Fruit fly (Drosophila melanogaster) whole organism, adult: ENCODE data around the gene CG9853.

Source experiments
- CG11617 ChIP-seq: fragments of 200-800 bp; sonication (Bioruptor generic); optimal IDR thresholded peaks from 2 replicates; lab custom pipeline; 2017; ENCODE audit warnings: mild to moderate bottlenecking, missing biosample characterization, missing genetic modification reagents, missing genetic modification characterization
- CG12768 ChIP-seq: fragments of 200-800 bp; sonication (Bioruptor generic); optimal IDR thresholded peaks from 2 replicates; lab custom pipeline; 2017; ENCODE audit warnings: missing biosample characterization, missing genetic modification characterization, mild to moderate bottlenecking, moderate library complexity, missing genetic modification reagents
- CG14711 ChIP-seq: fragments of 200-800 bp; sonication (Bioruptor generic); optimal IDR thresholded peaks from 2 replicates; lab custom pipeline; 2018; ENCODE audit warnings: missing biosample characterization, mild to moderate bottlenecking, missing genetic modification characterization, moderate library complexity
- CG1620 ChIP-seq: fragments of 200-800 bp; sonication (Bioruptor generic); optimal IDR thresholded peaks from 2 replicates; lab custom pipeline; 2016; ENCODE audit warnings: missing biosample characterization, missing genetic modification characterization
- CG33017 ChIP-seq: fragments of 200-800 bp; sonication (Bioruptor generic); optimal IDR thresholded peaks from 2 replicates; lab custom pipeline; 2018; ENCODE audit warnings: missing biosample characterization, mild to moderate bottlenecking, missing genetic modification characterization, moderate library complexity
- CG5204 ChIP-seq: fragments of 200-800 bp; sonication (Bioruptor generic); optimal IDR thresholded peaks from 2 replicates; lab custom pipeline; 2016; ENCODE audit warnings: missing biosample characterization, missing genetic modification characterization
- CG7045 ChIP-seq: fragments of 200-800 bp; sonication (Bioruptor generic); optimal IDR thresholded peaks from 2 replicates; lab custom pipeline; 2017; ENCODE audit warnings: missing biosample characterization, mild to moderate bottlenecking, missing genetic modification characterization
- CG7101 ChIP-seq: fragments of 200-800 bp; sonication (Bioruptor generic); optimal IDR thresholded peaks from 2 replicates; lab custom pipeline; 2018; ENCODE audit warnings: missing biosample characterization, mild to moderate bottlenecking, missing genetic modification characterization, moderate library complexity
- Clk ChIP-seq: fragments of 200-800 bp; sonication (Bioruptor generic); optimal IDR thresholded peaks from 2 replicates; lab custom pipeline; 2017; ENCODE audit warnings: missing biosample characterization, missing genetic modification characterization
- Crg-1 ChIP-seq: fragments of 200-800 bp; sonication (Bioruptor generic); optimal IDR thresholded peaks from 2 replicates; lab custom pipeline; 2016; ENCODE audit warnings: missing biosample characterization, missing genetic modification characterization
- Hr96 ChIP-seq: fragments of 200-800 bp; sonication (Bioruptor generic); optimal IDR thresholded peaks from 2 replicates; lab custom pipeline; 2016; ENCODE audit warnings: missing biosample characterization, missing genetic modification characterization
- Mnt ChIP-seq: fragments of 200-800 bp; sonication (Bioruptor generic); optimal IDR thresholded peaks from 2 replicates; lab custom pipeline; 2016; ENCODE audit warnings: missing biosample characterization, mild to moderate bottlenecking, missing genetic modification characterization
- bab1 ChIP-seq: fragments of 200-800 bp; sonication (Bioruptor generic); optimal IDR thresholded peaks from 3 replicates; lab custom pipeline; 2019; ENCODE audit warnings: missing biosample characterization, mild to moderate bottlenecking, missing genetic modification characterization, moderate library complexity
- cic ChIP-seq: fragments of 200-800 bp; sonication (Bioruptor generic); optimal IDR thresholded peaks from 2 replicates; lab custom pipeline; 2017; ENCODE audit warnings: missing biosample characterization, mild to moderate bottlenecking, missing genetic modification characterization, moderate library complexity
- cnc ChIP-seq, 2 experiments: fragments of >200 bp; optimal IDR thresholded peaks; 2 replicates each; lab custom pipeline; 2017
- kay ChIP-seq: fragments of 200-800 bp; sonication (Bioruptor generic); peaks from one replicate; lab custom pipeline; 2016; ENCODE audit warnings: missing biosample characterization, missing genetic modification characterization, borderline replicate concordance
- ovo ChIP-seq: fragments of 200-800 bp; sonication (Bioruptor generic); optimal IDR thresholded peaks from 2 replicates; lab custom pipeline; 2016; ENCODE audit warnings: missing biosample characterization, missing genetic modification characterization
- pad ChIP-seq: fragments of 200-800 bp; sonication (Bioruptor generic); optimal IDR thresholded peaks from 3 replicates; lab custom pipeline; 2017; ENCODE audit warnings: missing biosample characterization, missing genetic modification characterization, mild to moderate bottlenecking, moderate library complexity, missing genetic modification reagents
- tj ChIP-seq: fragments of 200-800 bp; sonication (Bioruptor generic); optimal IDR thresholded peaks from 3 replicates; lab custom pipeline; 2017; ENCODE audit warnings: missing biosample characterization, mild to moderate bottlenecking, missing genetic modification characterization, moderate library complexity
- toe ChIP-seq: fragments of 200-800 bp; sonication (Bioruptor generic); optimal IDR thresholded peaks from 2 replicates; lab custom pipeline; 2016; ENCODE audit warnings: missing biosample characterization, missing genetic modification characterization

Gene CG9853

DNA sequence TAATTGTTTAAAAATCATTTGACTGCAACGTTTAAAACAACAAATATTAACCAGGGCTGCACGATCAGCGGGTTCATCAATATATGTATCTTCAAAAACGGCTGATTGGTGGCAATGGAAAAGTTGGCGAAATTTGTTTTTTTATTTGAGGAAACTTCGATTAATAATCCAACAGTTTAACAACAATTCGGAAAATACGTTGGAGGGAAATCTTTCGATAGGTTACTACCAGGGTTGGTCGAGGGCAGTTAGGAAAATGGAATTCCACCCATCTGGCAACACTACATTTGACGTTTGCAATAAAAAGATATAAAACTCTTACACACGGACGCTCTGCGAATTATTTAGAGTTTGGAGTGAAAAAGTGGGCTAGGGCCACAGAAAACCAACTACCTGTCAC lies 35.3 kb upstream of the CG9853 start, which contains the start of the genes Lipt2 and CG14650:
TSS of gene Lipt2 (minus strand) at position 217 of the 400 bp plus-strand sequence.
TSS of gene CG14650 (plus strand) at position 275 of the 400 bp plus-strand sequence.
- TF ChIP-seq CG33017 (tag; lab: Kevin White, UChicago) (peak; percentile 25), CG7101 (tag; lab: Kevin White, UChicago) (peak; percentile 62), ovo (GFP tag; lab: Kevin White, UChicago) (no peak), cic (peak; percentile 0), pad (GFP tag; lab: Kevin White, UChicago) (peak; percentile 9), CG7045 (GFP tag; lab: Kevin White, UChicago) (peak; percentile 38), cnc (optimal IDR thresholded peaks at IDR 0.05; lab: Kevin White, UChicago) (no peak), CG11617 (GFP tag; lab: Kevin White, UChicago) (peak; percentile 67), Clk (GFP tag; lab: Kevin White, UChicago) (peak; percentile 61), Mnt (peak; percentile 72), kay (GFP tag; lab: Kevin White, UChicago) (no peak), tj (GFP tag; lab: Kevin White, UChicago) (peak; percentile 55), Hr96 (GFP tag; lab: Kevin White, UChicago) (peak; percentile 80), bab1 (GFP tag; lab: Kevin White, UChicago) (peak; percentile 70), CG1620 (GFP tag; lab: Kevin White, UChicago) (peak; percentile 73), toe (GFP tag; lab: Kevin White, UChicago) (no peak), Crg-1 (GFP tag; lab: Kevin White, UChicago) (peak; percentile 65), CG14711 (tag; lab: Kevin White, UChicago) (peak; percentile 53), CG5204 (GFP tag; lab: Kevin White, UChicago) (no peak), CG12768 (GFP tag; lab: Kevin White, UChicago) (no peak)

DNA sequence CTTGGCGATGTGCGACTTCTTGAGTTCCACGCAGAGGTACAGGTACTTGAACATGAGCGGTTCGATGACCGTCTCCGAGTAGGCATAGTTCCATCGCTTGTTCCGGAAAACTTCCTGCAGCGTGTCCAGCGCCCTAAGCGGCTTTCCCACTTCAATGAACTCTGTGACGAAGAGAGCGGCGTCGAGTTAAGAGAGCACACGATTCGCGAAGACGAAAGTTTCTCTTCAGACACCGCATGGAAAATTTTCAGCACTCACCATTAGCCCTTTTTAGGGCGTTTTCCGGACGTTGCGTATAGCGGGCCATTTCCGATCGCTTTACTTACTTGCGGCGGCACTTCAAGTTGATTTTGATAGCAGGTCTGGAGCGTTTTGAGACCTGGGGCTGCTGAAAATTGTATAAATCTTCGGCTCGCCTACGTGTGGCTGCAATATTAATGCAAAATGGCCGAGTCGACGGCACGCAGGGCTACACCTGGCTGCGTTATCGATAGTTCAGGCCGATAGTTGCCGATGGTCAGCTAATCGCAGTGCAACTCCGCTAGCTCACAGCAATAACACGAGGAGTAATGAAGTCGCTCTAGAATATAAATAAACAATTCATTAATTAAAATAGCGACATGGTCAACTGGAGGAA lies 31.7 kb upstream of the CG9853 start, which contains the start of the genes eIF3a and CG1074:
TSS of gene eIF3a (minus strand) at position 455 of the 637 bp plus-strand sequence.
TSS of gene CG1074 (plus strand) at position 525 of the 637 bp plus-strand sequence.
- TF ChIP-seq CG5204 (GFP tag; lab: Kevin White, UChicago) (no peak), ovo (GFP tag; lab: Kevin White, UChicago) (peak; percentile 40), Crg-1 (GFP tag; lab: Kevin White, UChicago) (peak; percentile 64), CG7101 (tag; lab: Kevin White, UChicago) (peak; percentile 82), cic (peak; percentile 38), CG33017 (tag; lab: Kevin White, UChicago) (peak; percentile 27), kay (GFP tag; lab: Kevin White, UChicago) (no peak), CG12768 (GFP tag; lab: Kevin White, UChicago) (peak; percentile 70), CG1620 (GFP tag; lab: Kevin White, UChicago) (peak; percentile 82), pad (GFP tag; lab: Kevin White, UChicago) (peak; percentile 66), CG11617 (GFP tag; lab: Kevin White, UChicago) (peak; percentile 84), CG14711 (tag; lab: Kevin White, UChicago) (peak; percentile 63), tj (GFP tag; lab: Kevin White, UChicago) (peak; percentile 71), Clk (GFP tag; lab: Kevin White, UChicago) (peak; percentile 57), toe (GFP tag; lab: Kevin White, UChicago) (no peak), Mnt (peak; percentile 96), bab1 (GFP tag; lab: Kevin White, UChicago) (peak; percentile 84), CG7045 (GFP tag; lab: Kevin White, UChicago) (peak; percentile 61), Hr96 (GFP tag; lab: Kevin White, UChicago) (no peak), cnc (optimal IDR thresholded peaks at IDR 0.05; lab: Kevin White, UChicago) (no peak)

DNA sequence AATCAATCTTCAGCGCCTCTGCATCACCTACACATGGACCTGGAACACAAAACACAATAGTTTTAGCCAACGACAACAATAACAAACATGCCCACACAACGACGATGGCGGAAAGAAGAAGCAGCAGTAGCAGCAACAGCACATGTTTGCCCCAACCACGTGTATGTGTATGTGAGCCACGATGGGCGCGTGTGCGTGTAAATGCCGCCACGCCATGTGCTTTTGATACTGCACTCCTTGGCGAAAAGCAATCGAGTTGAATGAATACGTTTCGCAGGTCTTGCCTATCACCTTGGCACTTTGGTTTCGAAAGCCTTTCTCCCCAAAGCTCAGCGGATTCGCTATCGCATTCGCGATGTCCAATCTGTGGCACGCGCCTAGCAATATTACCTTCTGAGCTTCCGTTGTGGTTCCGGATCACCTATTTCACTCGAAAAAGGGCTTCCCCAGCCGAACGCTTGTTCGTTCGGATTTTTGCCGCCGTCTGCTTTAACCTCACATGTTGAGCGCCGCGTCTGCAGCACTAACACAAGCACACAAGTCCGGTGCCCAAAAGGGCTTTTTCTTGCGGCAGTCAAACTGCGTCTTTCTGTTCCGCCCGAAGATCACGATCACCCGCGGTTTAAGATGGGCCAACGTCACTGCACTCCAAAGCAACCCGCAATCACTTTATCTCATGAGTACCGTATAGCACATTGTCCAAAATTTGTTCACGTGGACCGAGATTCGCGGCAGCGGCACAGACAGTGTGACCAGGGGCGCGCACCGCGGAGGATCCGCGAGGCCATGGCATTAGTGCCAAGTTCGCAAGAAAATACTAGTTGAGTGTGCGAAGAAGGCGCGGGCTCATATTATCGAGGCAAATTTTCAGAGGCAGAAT lies 27.0 kb upstream of the CG9853 start, which contains the start of gene srl:
TSS of gene srl (minus strand) at position 751 of the 880 bp plus-strand sequence.
- no peak for TF ChIP-seq CG1620 (GFP tag; lab: Kevin White, UChicago)
- TF ChIP-seq bab1 (GFP tag; lab: Kevin White, UChicago): peak; percentile 61
- no peak for TF ChIP-seq CG7045 (GFP tag; lab: Kevin White, UChicago)
- peak; percentile 17 for TF ChIP-seq CG11617 (GFP tag; lab: Kevin White, UChicago)
- TF ChIP-seq pad (GFP tag; lab: Kevin White, UChicago): no peak
- peak; percentile 66 for TF ChIP-seq tj (GFP tag; lab: Kevin White, UChicago)
- TF ChIP-seq Crg-1 (GFP tag; lab: Kevin White, UChicago): no peak
- TF ChIP-seq cic: peak; percentile 63
- peak; percentile 97 for TF ChIP-seq Mnt

DNA sequence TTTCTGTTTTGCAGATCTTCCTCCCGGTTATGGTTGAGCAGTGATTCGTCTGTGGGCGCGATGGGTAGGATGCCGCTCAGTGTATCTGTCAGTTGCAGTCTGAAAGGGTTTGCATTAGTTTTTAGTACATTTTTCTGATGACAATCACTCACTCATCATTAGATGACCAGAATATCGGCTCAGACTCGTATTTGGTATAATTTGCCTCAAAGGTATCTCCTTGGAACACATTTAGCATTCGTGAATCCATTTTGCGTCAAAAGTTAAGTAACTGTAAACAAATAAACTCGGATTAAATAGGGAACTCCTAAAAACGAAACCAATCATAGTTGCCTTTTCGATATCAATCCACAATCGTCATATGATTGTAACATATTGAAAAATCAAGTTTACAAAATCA lies 24.9 kb upstream of the CG9853 start, which contains the start of gene CG31525:
TSS of gene CG31525 (plus strand) at position 301 of the 400 bp plus-strand sequence.
- no peak for TF ChIP-seq kay (GFP tag; lab: Kevin White, UChicago)
- TF ChIP-seq CG7045 (GFP tag; lab: Kevin White, UChicago): no peak
- TF ChIP-seq CG12768 (GFP tag; lab: Kevin White, UChicago): no peak
- TF ChIP-seq pad (GFP tag; lab: Kevin White, UChicago): no peak
- no peak for TF ChIP-seq Crg-1 (GFP tag; lab: Kevin White, UChicago)
- no peak for TF ChIP-seq ovo (GFP tag; lab: Kevin White, UChicago)
- no peak for TF ChIP-seq CG33017 (tag; lab: Kevin White, UChicago)
- no peak for TF ChIP-seq Mnt
- TF ChIP-seq bab1 (GFP tag; lab: Kevin White, UChicago): no peak
- TF ChIP-seq tj (GFP tag; lab: Kevin White, UChicago): no peak
- no peak for TF ChIP-seq Clk (GFP tag; lab: Kevin White, UChicago)
- TF ChIP-seq CG7101 (tag; lab: Kevin White, UChicago): no peak
- no peak for TF ChIP-seq CG14711 (tag; lab: Kevin White, UChicago)
- TF ChIP-seq CG1620 (GFP tag; lab: Kevin White, UChicago): no peak
- no peak for TF ChIP-seq CG11617 (GFP tag; lab: Kevin White, UChicago)
- TF ChIP-seq cic: no peak
- no peak for TF ChIP-seq Hr96 (GFP tag; lab: Kevin White, UChicago)
- no peak for TF ChIP-seq cnc (optimal IDR thresholded peaks at IDR 0.05; lab: Kevin White, UChicago)
